Fruit fly (Drosophila melanogaster) whole organism, embryonic: ENCODE data around the gene sau.

Source experiments
- Bdp1 ChIP-seq: fragments of 200-800 bp; sonication (Bioruptor generic); optimal IDR thresholded peaks from 3 replicates; lab custom pipeline; 2016; ENCODE audit warnings: missing biosample characterization, missing genetic modification characterization
- Bgb ChIP-seq: fragments of 200-800 bp; sonication (Bioruptor generic); IDR thresholded peaks from 2 replicates; pipeline ENCODE4 v1.3.6; 2022; ENCODE audit warnings: missing biosample characterization, missing genetic modification characterization; ENCODE audit not compliant: partially characterized antibody
- CG10274 ChIP-seq: fragments of 200-800 bp; sonication (Bioruptor generic); optimal IDR thresholded peaks from 3 replicates; lab custom pipeline; 2017; ENCODE audit warnings: missing biosample characterization, mild to moderate bottlenecking, missing genetic modification characterization
- CG10321 ChIP-seq: fragments of 200-800 bp; sonication (Bioruptor generic); IDR thresholded peaks from 2 replicates; pipeline ENCODE4 v1.3.6; 2022; ENCODE audit warnings: missing biosample characterization, missing genetic modification characterization
- CG10431 ChIP-seq: fragments of 200-800 bp; sonication (Bioruptor generic); optimal IDR thresholded peaks from 3 replicates; lab custom pipeline; 2018; ENCODE audit warnings: missing biosample characterization, mild to moderate bottlenecking, missing genetic modification characterization
- CG10959 ChIP-seq: fragments of 200-800 bp; sonication (Bioruptor generic); IDR thresholded peaks from 2 replicates; pipeline ENCODE4 v1.3.6; 2022; ENCODE audit warnings: missing biosample characterization, missing genetic modification characterization
- CG10979 ChIP-seq: fragments of 200-800 bp; sonication (Bioruptor generic); optimal IDR thresholded peaks from 2 replicates; lab custom pipeline; 2018; ENCODE audit warnings: missing biosample characterization, mild to moderate bottlenecking, missing genetic modification characterization, moderate library complexity
- CG12391 ChIP-seq: fragments of 200-800 bp; sonication (Bioruptor generic); optimal IDR thresholded peaks from 3 replicates; lab custom pipeline; 2018; ENCODE audit warnings: missing biosample characterization, mild to moderate bottlenecking, missing genetic modification characterization, moderate library complexity
- CG13287 ChIP-seq: fragments of 200-800 bp; sonication (Bioruptor generic); IDR thresholded peaks from 2 replicates; pipeline ENCODE4 v1.3.6; 2022; ENCODE audit warnings: missing biosample characterization, missing genetic modification characterization; ENCODE audit not compliant: partially characterized antibody
- CG2712 ChIP-seq: fragments of 200-800 bp; optimal IDR thresholded peaks from 3 replicates; lab custom pipeline; 2019; ENCODE audit warnings: missing biosample characterization, mild to moderate bottlenecking, missing genetic modification characterization, moderate library complexity
- CG2889 ChIP-seq: fragments of 200-800 bp; sonication (Bioruptor generic); IDR thresholded peaks from 3 replicates; pipeline ENCODE4 v1.3.6; 2022; ENCODE audit warnings: missing biosample characterization, missing genetic modification characterization
- CG31388 ChIP-seq: fragments of 200-800 bp; sonication (Bioruptor generic); optimal IDR thresholded peaks from 2 replicates; lab custom pipeline; 2016; ENCODE audit warnings: missing biosample characterization, missing genetic modification characterization
- CG34376 ChIP-seq: fragments of 200-800 bp; sonication (Bioruptor generic); optimal IDR thresholded peaks from 2 replicates; lab custom pipeline; 2018; ENCODE audit warnings: missing biosample characterization, mild to moderate bottlenecking, missing genetic modification characterization
- CG4328 ChIP-seq: fragments of 200-800 bp; sonication (Bioruptor generic); optimal IDR thresholded peaks from 3 replicates; lab custom pipeline; 2017; ENCODE audit warnings: missing biosample characterization, missing genetic modification reagents, missing genetic modification characterization
- CG6175 ChIP-seq: fragments of 200-800 bp; sonication (Bioruptor generic); IDR thresholded peaks from 3 replicates; pipeline ENCODE4 v1.3.6; 2022; ENCODE audit warnings: missing biosample characterization, missing genetic modification characterization
- CG6654 ChIP-seq: fragments of 200-800 bp; sonication (Bioruptor generic); optimal IDR thresholded peaks from 2 replicates; lab custom pipeline; 2017; ENCODE audit warnings: missing biosample characterization, mild to moderate bottlenecking, missing genetic modification characterization
- CG9215 ChIP-seq: fragments of 200-800 bp; sonication (Bioruptor generic); IDR thresholded peaks from 2 replicates; pipeline ENCODE4 v1.3.6; 2022; ENCODE audit warnings: missing biosample characterization, missing genetic modification characterization
- CG9876 ChIP-seq: fragments of 200-800 bp; sonication (Bioruptor generic); optimal IDR thresholded peaks from 2 replicates; lab custom pipeline; 2016; ENCODE audit warnings: missing biosample characterization, missing genetic modification characterization
- Chrac-16 ChIP-seq: fragments of 200-800 bp; sonication (Bioruptor generic); optimal IDR thresholded peaks from 3 replicates; lab custom pipeline; 2016; ENCODE audit warnings: missing biosample characterization, missing genetic modification characterization
- Doc3 ChIP-seq: fragments of 200-800 bp; sonication (Bioruptor generic); IDR thresholded peaks from 3 replicates; pipeline ENCODE4 v1.3.6; 2022; ENCODE audit warnings: missing biosample characterization, missing genetic modification characterization; ENCODE audit not compliant: partially characterized antibody
- Dp ChIP-seq: fragments of 200-800 bp; sonication (Bioruptor generic); optimal IDR thresholded peaks from 2 replicates; lab custom pipeline; 2018; ENCODE audit warnings: missing biosample characterization, mild to moderate bottlenecking, missing genetic modification characterization, moderate library complexity
- E2f2 ChIP-seq: fragments of 200-800 bp; sonication (Bioruptor generic); IDR thresholded peaks from 2 replicates; pipeline ENCODE4 v1.3.6; 2022; ENCODE audit warnings: missing biosample characterization, missing genetic modification characterization
- Elba2 ChIP-seq: fragments of 200-800 bp; sonication (Bioruptor generic); optimal IDR thresholded peaks from 3 replicates; lab custom pipeline; 2016; ENCODE audit warnings: missing biosample characterization, missing genetic modification characterization
- HLH54F ChIP-seq: fragments of 200-800 bp; sonication (Bioruptor generic); optimal IDR thresholded peaks from 3 replicates; lab custom pipeline; 2016; ENCODE audit warnings: missing biosample characterization, missing genetic modification characterization
- Hey ChIP-seq: fragments of 200-800 bp; sonication (Bioruptor generic); optimal IDR thresholded peaks from 3 replicates; lab custom pipeline; 2018; ENCODE audit warnings: missing biosample characterization, mild to moderate bottlenecking, missing genetic modification characterization
- HmgZ ChIP-seq: fragments of 200-800 bp; sonication (Bioruptor generic); optimal IDR thresholded peaks from 2 replicates; lab custom pipeline; 2018; ENCODE audit warnings: missing biosample characterization, mild to moderate bottlenecking, missing genetic modification characterization
- Hmr ChIP-seq: fragments of 200-800 bp; sonication (Bioruptor generic); optimal IDR thresholded peaks from 3 replicates; lab custom pipeline; 2017; ENCODE audit warnings: mild to moderate bottlenecking, missing biosample characterization, missing genetic modification reagents, missing genetic modification characterization
- Lhr ChIP-seq: fragments of 200-800 bp; sonication (Bioruptor generic); optimal IDR thresholded peaks from 3 replicates; lab custom pipeline; 2017; ENCODE audit warnings: mild to moderate bottlenecking, missing biosample characterization, missing genetic modification reagents, missing genetic modification characterization
- Oaz ChIP-seq: fragments of 200-800 bp; sonication (Bioruptor generic); IDR thresholded peaks from 2 replicates; pipeline ENCODE4 v1.3.6; 2022; ENCODE audit warnings: missing biosample characterization, missing genetic modification characterization
- Opbp ChIP-seq: fragments of 200-800 bp; sonication (Bioruptor generic); IDR thresholded peaks from 3 replicates; pipeline ENCODE4 v1.3.6; 2022; ENCODE audit warnings: missing biosample characterization, missing genetic modification characterization; ENCODE audit not compliant: partially characterized antibody
- crp ChIP-seq, 2 experiments: fragments of 200-800 bp; sonication (Bioruptor generic); optimal IDR thresholded peaks; 2 replicates in 1 of 2; 3 replicates in 1 of 2; lab custom pipeline; 2017; ENCODE audit warnings: missing biosample characterization in 2 of 2, missing genetic modification characterization in 2 of 2, mild to moderate bottlenecking in 1 of 2, moderate library complexity in 1 of 2
- dmrt99B ChIP-seq: fragments of 200-800 bp; sonication (Bioruptor generic); optimal IDR thresholded peaks from 2 replicates; lab custom pipeline; 2018; ENCODE audit warnings: missing biosample characterization, mild to moderate bottlenecking, missing genetic modification characterization, moderate library complexity
- ems ChIP-seq: fragments of 200-800 bp; sonication (Bioruptor generic); optimal IDR thresholded peaks from 3 replicates; lab custom pipeline; 2016; ENCODE audit warnings: missing biosample characterization, missing genetic modification characterization
- eyg ChIP-seq: fragments of 200-800 bp; sonication (Bioruptor generic); optimal IDR thresholded peaks from 3 replicates; lab custom pipeline; 2016; ENCODE audit warnings: missing biosample characterization, missing genetic modification characterization
- fd96Cb ChIP-seq: fragments of 200-800 bp; sonication (Bioruptor generic); optimal IDR thresholded peaks from 2 replicates; lab custom pipeline; 2018; ENCODE audit warnings: missing biosample characterization, mild to moderate bottlenecking, missing genetic modification characterization, moderate library complexity
- grn ChIP-seq: fragments of 200-800 bp; sonication (Bioruptor generic); optimal IDR thresholded peaks from 3 replicates; lab custom pipeline; 2017; ENCODE audit warnings: missing biosample characterization, missing genetic modification characterization
- ham ChIP-seq: fragments of 200-800 bp; sonication (Bioruptor generic); IDR thresholded peaks from 2 replicates; pipeline ENCODE4 v1.3.6; 2022; ENCODE audit warnings: missing biosample characterization, missing genetic modification characterization
- jigr1 ChIP-seq: fragments of 200-800 bp; sonication (Bioruptor generic); IDR thresholded peaks from 3 replicates; pipeline ENCODE4 v1.3.6; 2022; ENCODE audit warnings: missing biosample characterization, missing genetic modification characterization
- kay ChIP-seq: fragments of 200-800 bp; sonication (Bioruptor generic); optimal IDR thresholded peaks from 2 replicates; lab custom pipeline; 2016; ENCODE audit warnings: missing biosample characterization, missing genetic modification characterization
- ken ChIP-seq: fragments of 200-800 bp; sonication (Bioruptor generic); IDR thresholded peaks from 3 replicates; pipeline ENCODE4 v1.3.6; 2022; ENCODE audit warnings: missing biosample characterization, missing genetic modification characterization
- knrl ChIP-seq: fragments of 200-800 bp; sonication (Bioruptor generic); IDR thresholded peaks from 3 replicates; pipeline ENCODE4 v1.3.6; 2022; ENCODE audit warnings: missing biosample characterization, missing genetic modification characterization; ENCODE audit not compliant: partially characterized antibody
- lmd ChIP-seq: fragments of 200-800 bp; sonication (Bioruptor generic); IDR thresholded peaks from 2 replicates; pipeline ENCODE4 v1.3.6; 2022; ENCODE audit warnings: missing biosample characterization, missing genetic modification characterization
- mirr ChIP-seq: fragments of 200-800 bp; sonication (Bioruptor generic); optimal IDR thresholded peaks from 3 replicates; lab custom pipeline; 2018; ENCODE audit warnings: missing biosample characterization, mild to moderate bottlenecking, missing genetic modification characterization
- nau ChIP-seq: fragments of 200-800 bp; sonication (Bioruptor generic); optimal IDR thresholded peaks from 3 replicates; lab custom pipeline; 2017; ENCODE audit warnings: missing biosample characterization, mild to moderate bottlenecking, missing genetic modification characterization, missing genetic modification reagents
- odd ChIP-seq: fragments of 200-800 bp; sonication (Bioruptor generic); optimal IDR thresholded peaks from 2 replicates; lab custom pipeline; 2017; ENCODE audit warnings: missing biosample characterization, mild to moderate bottlenecking, missing genetic modification characterization
- pfk ChIP-seq: fragments of 200-800 bp; sonication (Bioruptor generic); optimal IDR thresholded peaks from 2 replicates; lab custom pipeline; 2018; ENCODE audit warnings: missing biosample characterization, mild to moderate bottlenecking, missing genetic modification characterization, moderate library complexity
- pros ChIP-seq: fragments of 200-800 bp; sonication (Bioruptor generic); optimal IDR thresholded peaks from 3 replicates; lab custom pipeline; 2019; ENCODE audit warnings: missing biosample characterization, mild to moderate bottlenecking, missing genetic modification characterization, moderate library complexity
- psq ChIP-seq: fragments of 200-800 bp; sonication (Bioruptor generic); optimal IDR thresholded peaks from 2 replicates; lab custom pipeline; 2017; ENCODE audit warnings: missing biosample characterization, missing genetic modification characterization
- salm ChIP-seq: fragments of 200-800 bp; sonication (Bioruptor generic); optimal IDR thresholded peaks from 2 replicates; lab custom pipeline; 2018; ENCODE audit warnings: missing biosample characterization, mild to moderate bottlenecking, missing genetic modification characterization
- wdn ChIP-seq: fragments of 200-800 bp; sonication (Bioruptor generic); IDR thresholded peaks from 2 replicates; pipeline ENCODE4 v1.3.6; 2022; ENCODE audit warnings: missing biosample characterization, missing genetic modification characterization

sau gene

DNA sequence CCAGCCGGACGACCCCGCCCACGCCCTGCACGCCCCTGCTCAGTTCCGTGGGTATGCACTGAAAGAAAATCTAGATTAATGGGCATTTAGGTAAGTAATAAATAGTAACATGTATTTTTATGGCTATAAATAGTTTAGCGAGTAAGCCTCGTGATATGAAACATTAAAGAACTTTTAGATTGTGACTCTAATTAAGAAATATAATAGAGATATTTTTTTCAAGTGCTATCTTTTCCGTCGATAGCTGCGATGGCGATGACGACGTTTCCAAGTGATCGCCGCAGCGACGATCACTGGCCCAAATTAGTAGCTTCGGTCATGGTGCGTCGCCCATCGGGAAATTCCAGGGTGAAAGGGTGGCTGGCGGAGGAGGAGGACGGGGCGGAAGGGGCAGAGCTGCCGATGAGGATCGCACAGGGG lies 46.0 kb upstream of the sau start (continued):
- TF ChIP-seq ham (GFP tag; lab: Robert Waterston, UW), result peak; percentile 60; the same call in 1 of the 2 replicates
- peak; percentile 96 for TF ChIP-seq CG10979 (tag; lab: Kevin White, UChicago)
- peak in 1 of 2 experiments; percentile 37 for TF ChIP-seq crp (GFP tag; optimal IDR thresholded peaks at IDR 0.05; lab: Kevin White, UChicago)
- TF ChIP-seq CG6654 (GFP tag; lab: Kevin White, UChicago), result peak; percentile 82
- TF ChIP-seq HLH54F (GFP tag; lab: Kevin White, UChicago), result peak; percentile 52
- peak; percentile 81 for TF ChIP-seq wdn (GFP tag; lab: Robert Waterston, UW)
- TF ChIP-seq dmrt99B, result peak; percentile 96
- TF ChIP-seq CG10274, result peak; percentile 61
- peak; percentile 83 for TF ChIP-seq Lhr
- peak; percentile 96 for TF ChIP-seq CG2712 (tag; lab: Kevin White, UChicago)
- TF ChIP-seq CG34376, result no peak
- TF ChIP-seq Bdp1, result peak; percentile 61
- peak; percentile 91 for TF ChIP-seq ken (GFP tag; lab: Robert Waterston, UW)
- TF ChIP-seq nau (GFP tag; lab: Kevin White, UChicago), result peak; percentile 81
- TF ChIP-seq ems (GFP tag; lab: Kevin White, UChicago), result peak; percentile 84
- TF ChIP-seq Opbp (GFP tag; lab: Robert Waterston, UW), result no peak
- TF ChIP-seq fd96Cb (tag; lab: Kevin White, UChicago), result peak; percentile 94
- TF ChIP-seq Elba2 (GFP tag; lab: Kevin White, UChicago), result peak; percentile 29
- peak; percentile 34 for TF ChIP-seq CG9876 (GFP tag; lab: Kevin White, UChicago)
- TF ChIP-seq salm, result peak; percentile 91
- peak; percentile 70 for TF ChIP-seq CG31388
- peak; percentile 76 for TF ChIP-seq kay (GFP tag; lab: Kevin White, UChicago)
- TF ChIP-seq eyg (GFP tag; lab: Kevin White, UChicago), result peak; percentile 67
- peak; percentile 68 for TF ChIP-seq Oaz
- no peak for TF ChIP-seq Doc3 (GFP tag; lab: Robert Waterston, UW)
- no peak for TF ChIP-seq CG13287 (GFP tag; lab: Robert Waterston, UW)
- TF ChIP-seq jigr1 (GFP tag; lab: Robert Waterston, UW), result peak; percentile 80
- no peak for TF ChIP-seq pros (GFP tag; lab: Kevin White, UChicago)
- peak; percentile 84 for TF ChIP-seq HmgZ (tag; lab: Kevin White, UChicago)
- no peak for TF ChIP-seq Dp
- peak; percentile 86 for TF ChIP-seq CG10959 (GFP tag; lab: Robert Waterston, UW)
- peak; percentile 49 for TF ChIP-seq psq (GFP tag; lab: Kevin White, UChicago)
- TF ChIP-seq mirr (GFP tag; lab: Kevin White, UChicago), result no peak
- peak; percentile 66 for TF ChIP-seq CG9215 (GFP tag; lab: Robert Waterston, UW)
- TF ChIP-seq Hey (tag; lab: Kevin White, UChicago), result no peak
- TF ChIP-seq CG6175 (GFP tag; lab: Robert Waterston, UW), result peak; percentile 52; the same call in 1 of the 3 replicates
- TF ChIP-seq CG10321 (GFP tag; lab: Robert Waterston, UW), result peak; percentile 42; the same call in 1 of the 2 replicates
- peak; percentile 29 for TF ChIP-seq grn (GFP tag; lab: Kevin White, UChicago)
- TF ChIP-seq pfk (GFP tag; lab: Kevin White, UChicago), result no peak
- TF ChIP-seq CG10431 (GFP tag; lab: Kevin White, UChicago), result peak; percentile 69
- TF ChIP-seq Bgb (GFP tag; lab: Robert Waterston, UW), result no peak
- peak; percentile 94 for TF ChIP-seq CG12391 (tag; lab: Kevin White, UChicago)
- peak; percentile 91 for TF ChIP-seq lmd (GFP tag; lab: Robert Waterston, UW)
- peak; percentile 55 for TF ChIP-seq CG4328 (GFP tag; lab: Kevin White, UChicago)
- TF ChIP-seq Chrac-16, result peak; percentile 83
- TF ChIP-seq odd (GFP tag; lab: Kevin White, UChicago), result peak; percentile 77
- peak; percentile 72; the same call in 2 of the 3 replicates for TF ChIP-seq CG2889 (GFP tag; lab: Robert Waterston, UW)
- no peak for TF ChIP-seq knrl (GFP tag; lab: Robert Waterston, UW)
- peak; percentile 69 for TF ChIP-seq E2f2
- peak; percentile 82 for TF ChIP-seq Hmr (GFP tag; lab: Kevin White, UChicago)
